Worm (Caenorhabditis elegans) whole organism, L3 larva: ENCODE data around the gene F53G2.1.

Experiments used
- aly-2 ChIP-seq: fragments of 150-350 bp; optimal IDR thresholded peaks from 2 replicates; lab custom pipeline; 2014; ENCODE audit warnings: missing biosample characterization, missing genetic modification characterization
- fkh-10 ChIP-seq: sonication (generic microtip); optimal IDR thresholded peaks from 2 replicates; lab custom pipeline; 2017; ENCODE audit warnings: missing biosample characterization, missing genetic modification reagents, missing genetic modification characterization
- fkh-2 ChIP-seq: fragments of 150-350 bp; optimal IDR thresholded peaks from 2 replicates; lab custom pipeline; 2014; ENCODE audit warnings: missing biosample characterization, missing genetic modification reagents, missing genetic modification characterization
- lin-15B ChIP-seq: fragments of 150-350 bp; optimal IDR thresholded peaks from 2 replicates; lab custom pipeline; 2014; ENCODE audit warnings: missing biosample characterization, missing genetic modification characterization
- nhr-237 ChIP-seq: fragments of 150-350 bp; optimal IDR thresholded peaks from 2 replicates; lab custom pipeline; 2014; ENCODE audit warnings: missing biosample characterization, missing genetic modification characterization
- nhr-25 ChIP-seq: sonication (generic microtip); optimal IDR thresholded peaks from 2 replicates; lab custom pipeline; 2017; ENCODE audit warnings: missing biosample characterization, missing genetic modification characterization
- nhr-77 ChIP-seq: fragments of 150-350 bp; optimal IDR thresholded peaks from 2 replicates; lab custom pipeline; 2014; ENCODE audit warnings: missing biosample characterization, missing genetic modification characterization
- snpc-4 ChIP-seq: fragments of 150-350 bp; optimal IDR thresholded peaks from 2 replicates; lab custom pipeline; 2014; ENCODE audit warnings: missing biosample characterization, missing genetic modification characterization
- unc-39 ChIP-seq: sonication (generic microtip); optimal IDR thresholded peaks from 4 replicates; lab custom pipeline; 2017; ENCODE audit warnings: missing biosample characterization, missing genetic modification characterization
- ztf-11 ChIP-seq: fragments of 150-350 bp; optimal IDR thresholded peaks from 2 replicates; lab custom pipeline; 2014; ENCODE audit warnings: missing biosample characterization, missing genetic modification characterization

ce11 chrII:2481621-2482020 lies 6.9 kb upstream of the F53G2.1 start, which contains the start of gene F53G2.2:
- TF ChIP-seq nhr-77 (tag; lab: Kevin White, UChicago) (no peak), ztf-11 (tag; lab: Kevin White, UChicago) (no peak), lin-15B (no peak), fkh-10 (GFP tag; lab: Kevin White, UChicago) (no peak), unc-39 (no peak), nhr-237 (tag; lab: Kevin White, UChicago) (no peak), fkh-2 (no peak), nhr-25 (tag; lab: Kevin White, UChicago) (no peak), snpc-4 (tag; lab: Kevin White, UChicago) (no peak), aly-2 (no peak)
